Fruit fly (Drosophila melanogaster): ENCODE data around the gene CG12093.

Gene CG12093

dm6 chr3L:2730911-2731310 is 42.9 kb downstream of the CG12093 start:
- TF ChIP-seq Sp1 (GFP tag; optimal IDR thresholded peaks at IDR 0.05) = no peak
- no peak for TF ChIP-seq Dif (GFP tag; optimal IDR thresholded peaks at IDR 0.05; ENCODE audit: partially characterized antibody)
- no peak for TF ChIP-seq pan (optimal IDR thresholded peaks at IDR 0.05)
- TF ChIP-seq tai (GFP tag; optimal IDR thresholded peaks at IDR 0.05) = no peak
- no peak for TF ChIP-seq OdsH (GFP tag; optimal IDR thresholded peaks at IDR 0.05)
- TF ChIP-seq woc (GFP tag; optimal IDR thresholded peaks at IDR 0.05) = no peak
- no peak for TF ChIP-seq HLH106 (tag; optimal IDR thresholded peaks at IDR 0.05)
- no peak for TF ChIP-seq CG32264 (GFP tag; optimal IDR thresholded peaks at IDR 0.05)
- no peak for TF ChIP-seq foxo (GFP tag; optimal IDR thresholded peaks at IDR 0.05)
- TF ChIP-seq Myc (optimal IDR thresholded peaks at IDR 0.05) = no peak
- no peak for TF ChIP-seq CrebA (GFP tag; optimal IDR thresholded peaks at IDR 0.05; ENCODE audit: borderline replicate concordance)
- TF ChIP-seq sage (GFP tag; optimal IDR thresholded peaks at IDR 0.05) = no peak
- no peak for TF ChIP-seq dl (GFP tag; optimal IDR thresholded peaks at IDR 0.05; ENCODE audit: insufficient read depth in 1 of 2, partially characterized antibody in 2 of 2)

- TF ChIP-seq ey (GFP tag; optimal IDR thresholded peaks at IDR 0.05) (no peak), CG9705 (GFP tag; optimal IDR thresholded peaks at IDR 0.05) (no peak), N (GFP tag; optimal IDR thresholded peaks at IDR 0.05) (no peak), Dfd (GFP tag; optimal IDR thresholded peaks at IDR 0.05) (no peak), sv (GFP tag; optimal IDR thresholded peaks at IDR 0.05) (no peak), fru (GFP tag; optimal IDR thresholded peaks at IDR 0.05) (no peak), Hr83 (GFP tag; optimal IDR thresholded peaks at IDR 0.05; ENCODE audit: poor library complexity, severe bottlenecking) (no peak), CrebA (GFP tag; optimal IDR thresholded peaks at IDR 0.05; ENCODE audit: borderline replicate concordance) (no peak), jim (GFP tag; optimal IDR thresholded peaks at IDR 0.05) (no peak), CG32264 (GFP tag; optimal IDR thresholded peaks at IDR 0.05) (no peak), Hnf4 (GFP tag; optimal IDR thresholded peaks at IDR 0.05) (no peak), Abd-B (GFP tag; optimal IDR thresholded peaks at IDR 0.05) (no peak), woc (GFP tag; optimal IDR thresholded peaks at IDR 0.05) (no peak), Dif (GFP tag; optimal IDR thresholded peaks at IDR 0.05; ENCODE audit: partially characterized antibody) (no peak)
These were observed 46.8 kb downstream of the CG12093 start for dm6 chr3L:2727023-2727422.
